Worm (Caenorhabditis elegans) whole organism, young adult: ENCODE measurements around the gene C49C8.3.

Experiments
- C06A6.2 ChIP-seq: fragments of 200-800 bp; sonication (Bioruptor generic); conservative IDR thresholded peaks from 2 replicates; pipeline ENCODE4 v1.3.6; 2022; ENCODE audit warnings: missing genetic modification characterization, missing compliant biosample characterization
- F33H1.4 ChIP-seq: fragments of 200-800 bp; sonication (Bioruptor generic); IDR thresholded peaks from 2 replicates; pipeline ENCODE4 v1.3.6; 2022; ENCODE audit warnings: missing genetic modification reagents, missing genetic modification characterization, missing compliant biosample characterization
- F39B2.1 ChIP-seq: fragments of 200-800 bp; sonication (Bioruptor generic); IDR thresholded peaks from 2 replicates; pipeline ENCODE4 v1.3.6; 2022; ENCODE audit warnings: missing genetic modification reagents, missing genetic modification characterization, missing compliant biosample characterization
- F55B11.4 ChIP-seq: sonication (generic microtip); optimal IDR thresholded peaks from 2 replicates; lab custom pipeline; 2016; ENCODE audit warnings: missing compliant biosample characterization, missing genetic modification characterization, borderline replicate concordance; ENCODE audit not compliant: insufficient read depth
- F57C9.4 ChIP-seq: sonication (generic microtip); optimal IDR thresholded peaks from 2 replicates; lab custom pipeline; 2017; ENCODE audit warnings: mild to moderate bottlenecking, missing genetic modification characterization, missing compliant biosample characterization
- K12H6.12 ChIP-seq: fragments of 200-800 bp; sonication (Bioruptor generic); optimal IDR thresholded peaks from 2 replicates; lab custom pipeline; 2018; ENCODE audit warnings: mild to moderate bottlenecking, missing genetic modification characterization, missing compliant biosample characterization
- Y53G8AR.9 ChIP-seq: fragments of 200-800 bp; sonication (Bioruptor generic); conservative IDR thresholded peaks from 2 replicates; pipeline ENCODE4 v1.3.6; 2022; ENCODE audit warnings: missing genetic modification reagents, missing genetic modification characterization, missing compliant biosample characterization
- Y56A3A.18 ChIP-seq: fragments of 200-800 bp; sonication (Bioruptor generic); IDR thresholded peaks from 2 replicates; pipeline ENCODE4 v1.3.6; 2022; ENCODE audit warnings: missing genetic modification reagents, missing genetic modification characterization, missing compliant biosample characterization
- Y67H2A.10 ChIP-seq: fragments of 200-800 bp; sonication (Bioruptor generic); conservative IDR thresholded peaks from 2 replicates; pipeline ENCODE4 v1.3.6; 2022; ENCODE audit warnings: missing genetic modification reagents, missing genetic modification characterization, missing compliant biosample characterization
- Y95B8A.8 ChIP-seq: fragments of 200-800 bp; sonication (Bioruptor generic); IDR thresholded peaks from 2 replicates; pipeline ENCODE4 v1.3.6; 2022; ENCODE audit warnings: missing genetic modification reagents, missing genetic modification characterization, missing compliant biosample characterization
- ama-1 ChIP-seq, 3 experiments: fragments of 150-350 bp in 1 of 3; sonication (generic microtip) in 2 of 3; optimal IDR thresholded peaks; 2 replicates each; lab custom pipeline; 2014 to 2018; ENCODE audit warnings: missing biosample characterization in 2 of 3, missing genetic modification characterization in 2 of 3, missing genetic modification reagents in 2 of 3
- aptf-2 ChIP-seq: fragments of 200-800 bp; sonication (Bioruptor generic); conservative IDR thresholded peaks from 2 replicates; pipeline ENCODE4 v1.3.6; 2022; ENCODE audit warnings: missing genetic modification reagents, missing genetic modification characterization, missing compliant biosample characterization
- aptf-3 ChIP-seq: fragments of 200-800 bp; sonication (Bioruptor generic); IDR thresholded peaks from 2 replicates; pipeline ENCODE4 v1.3.6; 2022; ENCODE audit warnings: missing genetic modification characterization, missing compliant biosample characterization
- atf-7 ChIP-seq: sonication (generic microtip); optimal IDR thresholded peaks from 2 replicates; lab custom pipeline; 2017; ENCODE audit warnings: mild to moderate bottlenecking, missing genetic modification characterization, missing compliant biosample characterization
- athp-1 ChIP-seq: sonication (generic microtip); optimal IDR thresholded peaks from 2 replicates; lab custom pipeline; 2017; ENCODE audit warnings: mild to moderate bottlenecking, missing genetic modification characterization, missing compliant biosample characterization
- bed-1 ChIP-seq: fragments of 200-800 bp; sonication (Bioruptor generic); IDR thresholded peaks from 2 replicates; pipeline ENCODE4 v1.3.6; 2022; ENCODE audit warnings: missing genetic modification reagents, missing genetic modification characterization, missing compliant biosample characterization
- bed-2 ChIP-seq: fragments of 200-800 bp; sonication (Bioruptor generic); IDR thresholded peaks from 2 replicates; pipeline ENCODE4 v1.3.6; 2022; ENCODE audit warnings: missing genetic modification reagents, missing genetic modification characterization, missing compliant biosample characterization
- ceh-40 ChIP-seq: fragments of 200-800 bp; sonication (Bioruptor generic); IDR thresholded peaks from 2 replicates; pipeline ENCODE4 v1.3.6; 2022; ENCODE audit warnings: missing genetic modification characterization, missing compliant biosample characterization
- chd-7 ChIP-seq: sonication (generic microtip); optimal IDR thresholded peaks from 2 replicates; lab custom pipeline; 2016; ENCODE audit warnings: mild to moderate bottlenecking, missing genetic modification characterization, moderate library complexity, missing compliant biosample characterization
- dpl-1 ChIP-seq: fragments of 150-350 bp; optimal IDR thresholded peaks from 2 replicates; lab custom pipeline; 2014; ENCODE audit warnings: missing biosample characterization, missing genetic modification reagents, missing genetic modification characterization
- egl-44 ChIP-seq: fragments of 200-800 bp; sonication (Bioruptor generic); IDR thresholded peaks from 2 replicates; pipeline ENCODE4 v1.3.6; 2022; ENCODE audit warnings: missing genetic modification reagents, missing genetic modification characterization, missing compliant biosample characterization
- ets-4 ChIP-seq: fragments of 200-800 bp; sonication (Bioruptor generic); optimal IDR thresholded peaks from 2 replicates; lab custom pipeline; 2018; ENCODE audit warnings: mild to moderate bottlenecking, missing genetic modification characterization, missing compliant biosample characterization
- gei-17 ChIP-seq: fragments of 200-800 bp; sonication (Bioruptor generic); optimal IDR thresholded peaks from 2 replicates; lab custom pipeline; 2018; ENCODE audit warnings: mild to moderate bottlenecking, missing genetic modification characterization, missing compliant biosample characterization
- him-1 ChIP-seq: sonication (generic microtip); optimal IDR thresholded peaks from 2 replicates; lab custom pipeline; 2016; ENCODE audit warnings: missing genotype, missing genetic modification reagents, missing genetic modification characterization, missing compliant biosample characterization
- hlh-26 ChIP-seq: fragments of 200-800 bp; sonication (Bioruptor generic); conservative IDR thresholded peaks from 2 replicates; pipeline ENCODE4 v1.3.6; 2022; ENCODE audit warnings: missing genetic modification reagents, missing genetic modification characterization, missing compliant biosample characterization
- hmg-1.2 ChIP-seq: fragments of 200-800 bp; sonication (Bioruptor generic); IDR thresholded peaks from 2 replicates; pipeline ENCODE4 v1.3.6; 2022; ENCODE audit warnings: missing genetic modification reagents, missing genetic modification characterization, missing compliant biosample characterization
- hrde-1 ChIP-seq: sonication (generic microtip); optimal IDR thresholded peaks from 2 replicates; lab custom pipeline; 2016; ENCODE audit warnings: missing genetic modification characterization, mild to moderate bottlenecking, missing compliant biosample characterization, moderate library complexity, missing genotype, missing genetic modification reagents, borderline replicate concordance
- hsf-1 ChIP-seq: fragments of 200-800 bp; sonication (Bioruptor generic); IDR thresholded peaks from 2 replicates; pipeline ENCODE4 v1.3.6; 2022; ENCODE audit warnings: missing genetic modification reagents, missing genetic modification characterization, missing compliant biosample characterization
- lag-1 ChIP-seq: fragments of 200-800 bp; sonication (Bioruptor generic); IDR thresholded peaks from 2 replicates; pipeline ENCODE4 v1.3.6; 2022; ENCODE audit warnings: missing genetic modification reagents, missing genetic modification characterization, missing compliant biosample characterization
- let-607 ChIP-seq, 2 experiments: fragments of 200-800 bp in 1 of 2; sonication (Bioruptor generic) in 1 of 2; sonication (generic microtip) in 1 of 2; optimal IDR thresholded peaks; 2 replicates each; lab custom pipeline; 2016 to 2018; ENCODE audit warnings: mild to moderate bottlenecking in 2 of 2, missing compliant biosample characterization in 2 of 2, missing genetic modification characterization in 2 of 2, moderate library complexity in 2 of 2, missing genotype in 1 of 2
- lsl-1 ChIP-seq: fragments of 200-800 bp; sonication (Bioruptor generic); optimal IDR thresholded peaks from 2 replicates; lab custom pipeline; 2018; ENCODE audit warnings: mild to moderate bottlenecking, missing genetic modification characterization, moderate library complexity, missing compliant biosample characterization
- lsy-27 ChIP-seq: sonication (generic microtip); optimal IDR thresholded peaks from 2 replicates; lab custom pipeline; 2017; ENCODE audit warnings: missing genetic modification characterization, mild to moderate bottlenecking, missing compliant biosample characterization, antibody characterized with exemption, missing genotype, borderline replicate concordance; ENCODE audit not compliant: insufficient read depth
- mel-28 ChIP-seq: sonication (generic microtip); optimal IDR thresholded peaks from 2 replicates; lab custom pipeline; 2016; ENCODE audit warnings: borderline replicate concordance, mild to moderate bottlenecking, missing genetic modification characterization, missing compliant biosample characterization
- mes-4 ChIP-seq: sonication (generic microtip); optimal IDR thresholded peaks from 2 replicates; lab custom pipeline; 2016; ENCODE audit warnings: missing genotype, missing genetic modification characterization, missing compliant biosample characterization
- mxl-1 ChIP-seq: sonication (generic microtip); optimal IDR thresholded peaks from 2 replicates; lab custom pipeline; 2016; ENCODE audit warnings: missing genetic modification characterization, missing compliant biosample characterization
- nhr-27 ChIP-seq: fragments of 200-800 bp; sonication (Bioruptor generic); optimal IDR thresholded peaks from 2 replicates; lab custom pipeline; 2018; ENCODE audit warnings: mild to moderate bottlenecking, missing genetic modification characterization, moderate library complexity, missing compliant biosample characterization
- nhr-90 ChIP-seq: sonication (generic microtip); optimal IDR thresholded peaks from 2 replicates; lab custom pipeline; 2016; ENCODE audit warnings: missing genotype, mild to moderate bottlenecking, missing genetic modification characterization, missing compliant biosample characterization
- rpc-1 ChIP-seq, 2 experiments: fragments of 150-350 bp in 1 of 2; sonication (generic microtip) in 1 of 2; optimal IDR thresholded peaks; 2 replicates each; lab custom pipeline; 2014 to 2018; ENCODE audit warnings: missing biosample characterization in 1 of 2, missing genetic modification characterization in 1 of 2, missing genetic modification reagents in 1 of 2, missing genotype in 1 of 2
- sdz-38 ChIP-seq: sonication (generic microtip); optimal IDR thresholded peaks from 2 replicates; lab custom pipeline; 2016; ENCODE audit warnings: missing genotype, missing genetic modification characterization, missing compliant biosample characterization
- sea-2 ChIP-seq: fragments of 200-800 bp; sonication (Bioruptor generic); IDR thresholded peaks from 2 replicates; pipeline ENCODE4 v1.3.6; 2022; ENCODE audit warnings: missing genetic modification characterization, missing compliant biosample characterization
- snpc-1.1 ChIP-seq: sonication (generic microtip); optimal IDR thresholded peaks from 2 replicates; lab custom pipeline; 2017; ENCODE audit warnings: missing genetic modification characterization, mild to moderate bottlenecking, missing compliant biosample characterization, antibody characterized with exemption, moderate library complexity, missing genotype, missing genetic modification reagents; ENCODE audit not compliant: insufficient read depth
- snpc-1.3 ChIP-seq: sonication (generic microtip); optimal IDR thresholded peaks from 2 replicates; lab custom pipeline; 2017; ENCODE audit warnings: missing genetic modification characterization, mild to moderate bottlenecking, missing compliant biosample characterization, antibody characterized with exemption, moderate library complexity, missing genotype, missing genetic modification reagents; ENCODE audit not compliant: insufficient read depth
- somi-1 ChIP-seq: fragments of 200-800 bp; sonication (Bioruptor generic); optimal IDR thresholded peaks from 2 replicates; lab custom pipeline; 2018; ENCODE audit warnings: mild to moderate bottlenecking, missing genetic modification characterization, missing compliant biosample characterization
- unc-62 ChIP-seq: fragments of 150-350 bp; optimal IDR thresholded peaks from 2 replicates; lab custom pipeline; 2014; ENCODE audit warnings: missing biosample characterization, missing genetic modification reagents, missing genetic modification characterization
- zim-3 ChIP-seq: sonication (generic microtip); optimal IDR thresholded peaks from 2 replicates; lab custom pipeline; 2017; ENCODE audit warnings: mild to moderate bottlenecking, missing genetic modification characterization, moderate library complexity, missing compliant biosample characterization
- ztf-18 ChIP-seq: sonication (generic microtip); optimal IDR thresholded peaks from 2 replicates; lab custom pipeline; 2016; ENCODE audit warnings: missing genotype, mild to moderate bottlenecking, missing genetic modification characterization, missing compliant biosample characterization
- ztf-26 ChIP-seq: sonication (generic microtip); optimal IDR thresholded peaks from 2 replicates; lab custom pipeline; 2017; ENCODE audit warnings: missing genetic modification characterization, missing compliant biosample characterization

C49C8.3 gene

DNA sequence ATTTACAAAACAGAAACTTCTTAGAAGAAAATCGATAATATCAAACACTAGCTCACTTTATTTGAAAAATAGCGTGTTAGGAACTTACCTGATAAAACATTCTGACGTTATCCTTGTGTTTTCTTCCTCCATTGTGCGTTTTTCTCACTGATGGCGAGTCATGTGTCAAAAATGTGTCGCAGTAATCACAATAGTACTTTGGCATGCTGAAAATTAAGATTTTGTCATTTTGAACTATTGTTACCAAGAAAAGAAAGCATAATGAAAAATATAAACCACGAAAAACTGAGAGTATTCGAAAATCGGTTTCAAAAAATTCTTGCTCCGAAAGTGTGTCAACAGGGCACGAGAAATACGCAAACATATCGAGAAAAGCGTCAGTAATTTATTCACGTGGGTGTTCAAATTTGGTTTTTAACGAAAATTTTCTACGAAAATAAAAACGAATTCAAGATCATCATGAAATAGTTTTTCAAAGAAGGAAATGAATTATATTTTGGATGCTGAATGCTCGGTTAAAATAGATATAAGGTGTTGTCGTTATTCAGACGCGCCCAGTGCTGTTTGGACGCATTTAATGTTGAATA, 43.2 kb downstream of the C49C8.3 start, which contains the start of gene snrp-3 (continued):
- TF ChIP-seq him-1 (tag; lab: Kevin White, UChicago) (no peak), zim-3 (no peak), ceh-40 (GFP tag; lab: Robert Waterston, UW) (no peak), F33H1.4 (peak; percentile 67), ama-1 (optimal IDR thresholded peaks at IDR 0.05; lab: Kevin White, UChicago) (no peak), ama-1 (GFP tag; optimal IDR thresholded peaks at IDR 0.05; lab: Kevin White, UChicago) (no peak), ets-4 (GFP tag; lab: Kevin White, UChicago) (no peak), snpc-1.1 (tag; lab: Kevin White, UChicago) (peak; percentile 1), K12H6.12 (tag; lab: Kevin White, UChicago) (no peak), hmg-1.2 (GFP tag; lab: Robert Waterston, UW) (peak; percentile 37; the same call in 1 of the 2 replicates), dpl-1 (GFP tag; lab: Kevin White, UChicago) (peak; percentile 73), aptf-3 (GFP tag; lab: Robert Waterston, UW) (no peak), nhr-90 (no peak), F55B11.4 (tag; lab: Kevin White, UChicago) (no peak), rpc-1 (optimal IDR thresholded peaks at IDR 0.05; lab: Kevin White, UChicago) (no peak), rpc-1 (tag; optimal IDR thresholded peaks at IDR 0.05; lab: Kevin White, UChicago) (no peak), nhr-27 (tag; lab: Kevin White, UChicago) (no peak), aptf-2 (GFP tag; lab: Robert Waterston, UW) (no peak), atf-7 (tag; lab: Kevin White, UChicago) (no peak), lag-1 (no peak), mes-4 (tag; lab: Kevin White, UChicago) (no peak), hsf-1 (GFP tag; lab: Robert Waterston, UW) (peak; percentile 32; the same call in 1 of the 2 replicates), mxl-1 (tag; lab: Kevin White, UChicago) (no peak), C06A6.2 (GFP tag; lab: Robert Waterston, UW) (0 out of 2 replicates have a peak, but pooled peaks have one; percentile 34), Y95B8A.8 (GFP tag; lab: Robert Waterston, UW) (no peak), Y53G8AR.9 (GFP tag; lab: Robert Waterston, UW) (peak; percentile 89; the same call in 1 of the 2 replicates), sea-2 (GFP tag; lab: Robert Waterston, UW) (no peak), egl-44 (no peak), bed-1 (no peak), lsl-1 (GFP tag; lab: Kevin White, UChicago) (peak; percentile 63), gei-17 (GFP tag; lab: Kevin White, UChicago) (no peak), unc-62 (GFP tag; lab: Kevin White, UChicago) (no peak), ztf-18 (tag; lab: Kevin White, UChicago) (peak; percentile 96), chd-7 (tag; lab: Kevin White, UChicago) (peak; percentile 11), F39B2.1 (GFP tag; lab: Robert Waterston, UW) (no peak), athp-1 (tag; lab: Kevin White, UChicago) (no peak), hrde-1 (tag; lab: Kevin White, UChicago) (no peak), Y67H2A.10 (no peak), F57C9.4 (tag; lab: Kevin White, UChicago) (no peak), hlh-26 (GFP tag; lab: Robert Waterston, UW) (no peak), sdz-38 (tag; lab: Kevin White, UChicago) (no peak), mel-28 (no peak), Y56A3A.18 (GFP tag; lab: Robert Waterston, UW) (no peak), snpc-1.3 (tag; lab: Kevin White, UChicago) (peak; percentile 59), bed-2 (no peak), lsy-27 (tag; lab: Kevin White, UChicago) (no peak), let-607 (tag; optimal IDR thresholded peaks at IDR 0.05; lab: Kevin White, UChicago) (peak in 1 of 2 experiments; percentile 12), somi-1 (GFP tag; lab: Kevin White, UChicago) (no peak), ztf-26 (tag; lab: Kevin White, UChicago) (no peak)
